Worm (Caenorhabditis elegans) whole organism, L1 larva: ENCODE results near the gene W01B6.5.

Experiments
- ceh-8 ChIP-seq: fragments of 200-800 bp; sonication (Bioruptor generic); optimal IDR thresholded peaks from 2 replicates; lab custom pipeline; 2018; ENCODE audit warnings: mild to moderate bottlenecking, missing genetic modification characterization, moderate library complexity, missing compliant biosample characterization
- egl-27 ChIP-seq, 2 experiments: fragments of 150-350 bp in 1 of 2; sonication (generic microtip); optimal IDR thresholded peaks; 3 replicates each; lab custom pipeline; 2017 to 2018; ENCODE audit warnings: missing biosample characterization in 2 of 2, missing genetic modification characterization in 2 of 2, missing genetic modification reagents in 2 of 2
- fkh-10 ChIP-seq: sonication (generic microtip); optimal IDR thresholded peaks from 2 replicates; lab custom pipeline; 2017; ENCODE audit warnings: missing biosample characterization, missing genetic modification reagents, missing genetic modification characterization
- lin-35 ChIP-seq, 2 experiments: fragments of 150-350 bp; optimal IDR thresholded peaks; 2 replicates each; lab custom pipeline; 2014; ENCODE audit warnings: missing biosample characterization in 2 of 2, missing genetic modification characterization in 2 of 2, missing genetic modification reagents in 2 of 2
- lsy-2 ChIP-seq, 2 experiments: fragments of 150-350 bp; optimal IDR thresholded peaks; 2 replicates each; lab custom pipeline; 2014; ENCODE audit warnings: missing biosample characterization in 2 of 2, missing genetic modification characterization in 2 of 2
- nhr-77 ChIP-seq: fragments of 150-350 bp; optimal IDR thresholded peaks from 2 replicates; lab custom pipeline; 2014; ENCODE audit warnings: missing biosample characterization, missing genetic modification characterization
- pqm-1 ChIP-seq: sonication (generic microtip); optimal IDR thresholded peaks from 3 replicates; lab custom pipeline; 2017; ENCODE audit warnings: missing biosample characterization, missing genetic modification characterization
- rnt-1 ChIP-seq: sonication (generic microtip); optimal IDR thresholded peaks from 2 replicates; lab custom pipeline; 2016; ENCODE audit warnings: mild to moderate bottlenecking, missing genetic modification characterization, moderate library complexity, missing compliant biosample characterization
- snpc-4 ChIP-seq: fragments of 150-350 bp; optimal IDR thresholded peaks from 2 replicates; lab custom pipeline; 2014; ENCODE audit warnings: missing biosample characterization, missing genetic modification characterization
- ztf-11 ChIP-seq, 2 experiments: sonication (generic microtip); optimal IDR thresholded peaks; 2 replicates each; lab custom pipeline; 2016 to 2017; ENCODE audit warnings: missing genetic modification characterization in 2 of 2, missing biosample characterization in 1 of 2, missing compliant biosample characterization in 1 of 2

DNA sequence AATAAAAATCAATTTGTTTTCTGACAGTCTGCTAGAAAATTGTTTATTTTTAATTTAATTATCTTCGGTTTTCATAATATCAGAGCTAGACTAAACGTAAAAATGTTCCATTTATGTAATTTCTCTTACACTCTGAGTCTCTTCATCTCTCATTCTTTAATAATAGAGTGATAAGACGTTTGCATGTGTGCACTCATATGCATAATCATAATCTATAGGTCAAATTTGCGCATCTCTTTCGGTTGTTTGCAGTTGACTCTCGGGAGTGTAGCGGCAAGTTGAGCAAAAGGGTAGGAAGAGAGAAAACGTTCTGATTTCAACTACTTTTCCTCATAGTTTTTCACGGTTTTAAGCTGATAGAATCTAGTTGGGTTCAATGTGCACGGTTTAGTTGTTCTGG, 9.5 kb upstream of the W01B6.5 start:
- TF ChIP-seq nhr-77 (tag; lab: Kevin White, UChicago) = no peak
- no peak for TF ChIP-seq lin-35 (GFP tag; optimal IDR thresholded peaks at IDR 0.05; lab: Kevin White, UChicago)
- no peak for TF ChIP-seq egl-27 (tag; optimal IDR thresholded peaks at IDR 0.05; lab: Kevin White, UChicago)
- no peak for TF ChIP-seq lsy-2 (tag; optimal IDR thresholded peaks at IDR 0.05; lab: Kevin White, UChicago)
- TF ChIP-seq pqm-1 (tag; lab: Kevin White, UChicago) = no peak
- no peak for TF ChIP-seq ztf-11 (tag; optimal IDR thresholded peaks at IDR 0.05; lab: Kevin White, UChicago)
- no peak for TF ChIP-seq ceh-8
- TF ChIP-seq rnt-1 (tag; lab: Kevin White, UChicago) = no peak
- no peak for TF ChIP-seq fkh-10 (GFP tag; lab: Kevin White, UChicago)
- TF ChIP-seq snpc-4 (tag; lab: Kevin White, UChicago) = no peak
